Fruit fly (Drosophila melanogaster) whole organism, embryonic: Measurements from ENCODE around the gene Rpn10.

Experiments
- CG12744 ChIP-seq: fragments of 200-800 bp; sonication (Bioruptor generic); optimal IDR thresholded peaks from 2 replicates; lab custom pipeline; 2016; ENCODE audit warnings: missing biosample characterization, missing genetic modification characterization
- CG4617 ChIP-seq: fragments of 200-800 bp; sonication (Bioruptor generic); optimal IDR thresholded peaks from 3 replicates; lab custom pipeline; 2016; ENCODE audit warnings: missing biosample characterization, missing genetic modification characterization, borderline replicate concordance
- CG7987 ChIP-seq: fragments of 200-800 bp; sonication (Bioruptor generic); optimal IDR thresholded peaks from 2 replicates; lab custom pipeline; 2018; ENCODE audit warnings: missing biosample characterization, mild to moderate bottlenecking, missing genetic modification characterization, moderate library complexity
- CG9215 ChIP-seq: fragments of 200-800 bp; sonication (Bioruptor generic); IDR thresholded peaks from 2 replicates; pipeline ENCODE4 v1.3.6; 2022; ENCODE audit warnings: missing biosample characterization, missing genetic modification characterization
- CG9817 ChIP-seq: fragments of 200-800 bp; sonication (Bioruptor generic); optimal IDR thresholded peaks from 2 replicates; lab custom pipeline; 2018; ENCODE audit warnings: missing biosample characterization, mild to moderate bottlenecking, missing genetic modification characterization, moderate library complexity
- Nf-YB ChIP-seq: fragments of 200-800 bp; sonication (Bioruptor generic); optimal IDR thresholded peaks from 3 replicates; lab custom pipeline; 2019; ENCODE audit warnings: missing biosample characterization, mild to moderate bottlenecking, missing genetic modification characterization, moderate library complexity
- ewg ChIP-seq: fragments of 200-800 bp; sonication (Bioruptor generic); optimal IDR thresholded peaks from 3 replicates; lab custom pipeline; 2017; ENCODE audit warnings: mild to moderate bottlenecking, missing biosample characterization, missing genetic modification reagents, missing genetic modification characterization
- grn ChIP-seq: fragments of 200-800 bp; sonication (Bioruptor generic); optimal IDR thresholded peaks from 3 replicates; lab custom pipeline; 2017; ENCODE audit warnings: missing biosample characterization, missing genetic modification characterization
- hbn ChIP-seq: fragments of 200-800 bp; sonication (Bioruptor generic); IDR thresholded peaks from 2 replicates; pipeline ENCODE4 v1.3.6; 2022; ENCODE audit warnings: missing biosample characterization, missing genetic modification characterization; ENCODE audit not compliant: partially characterized antibody

dm6 chr3L:21534360-21534759, 2.4 kb upstream of the Rpn10 start, which contains the start of gene ppk5:
- TF ChIP-seq CG9817 (tag; lab: Kevin White, UChicago) (no peak), grn (GFP tag; lab: Kevin White, UChicago) (no peak), CG12744 (no peak), CG4617 (no peak), Nf-YB (GFP tag; lab: Kevin White, UChicago) (no peak), CG9215 (GFP tag; lab: Robert Waterston, UW) (no peak), ewg (GFP tag; lab: Kevin White, UChicago) (no peak), hbn (GFP tag; lab: Robert Waterston, UW) (no peak), CG7987 (no peak)
